Worm (Caenorhabditis elegans) whole organism, L1 larva: ENCODE results near the gene T04C12.7.
A peak's percentile ranks its signal among the peaks of the same experiment; 100 is the strongest.

Experiments
- C04F5.9 ChIP-seq: sonication (generic microtip); optimal IDR thresholded peaks from 2 replicates; lab custom pipeline; 2016; ENCODE audit warnings: missing genetic modification characterization, missing compliant biosample characterization
- C16A3.4 ChIP-seq: fragments of 150-350 bp; optimal IDR thresholded peaks from 2 replicates; lab custom pipeline; 2014; ENCODE audit warnings: missing biosample characterization, missing genetic modification characterization
- C34B4.2 ChIP-seq: sonication (generic microtip); optimal IDR thresholded peaks from 2 replicates; lab custom pipeline; 2017; ENCODE audit warnings: mild to moderate bottlenecking, missing genetic modification characterization, missing compliant biosample characterization
- F16B12.6 ChIP-seq: fragments of 150-350 bp; optimal IDR thresholded peaks from 2 replicates; lab custom pipeline; 2014; ENCODE audit warnings: missing biosample characterization, missing genetic modification characterization
- aha-1 ChIP-seq: fragments of 150-350 bp; optimal IDR thresholded peaks from 2 replicates; lab custom pipeline; 2014; ENCODE audit warnings: missing biosample characterization, missing genetic modification characterization
- alr-1 ChIP-seq: fragments of 200-800 bp; sonication (Bioruptor generic); optimal IDR thresholded peaks from 2 replicates; lab custom pipeline; 2018; ENCODE audit warnings: borderline replicate concordance, mild to moderate bottlenecking, missing genetic modification characterization, missing compliant biosample characterization
- aly-2 ChIP-seq: fragments of 150-350 bp; optimal IDR thresholded peaks from 2 replicates; lab custom pipeline; 2014; ENCODE audit warnings: missing biosample characterization, missing genetic modification characterization
- blmp-1 ChIP-seq: fragments of 150-350 bp; optimal IDR thresholded peaks from 2 replicates; lab custom pipeline; 2014; ENCODE audit warnings: missing biosample characterization, missing genetic modification characterization
- ceh-63 ChIP-seq: fragments of 200-800 bp; sonication (Bioruptor generic); optimal IDR thresholded peaks from 2 replicates; lab custom pipeline; 2018; ENCODE audit warnings: mild to moderate bottlenecking, missing genetic modification characterization, missing compliant biosample characterization
- ceh-8 ChIP-seq: fragments of 200-800 bp; sonication (Bioruptor generic); optimal IDR thresholded peaks from 2 replicates; lab custom pipeline; 2018; ENCODE audit warnings: mild to moderate bottlenecking, missing genetic modification characterization, moderate library complexity, missing compliant biosample characterization
- ceh-88 ChIP-seq: fragments of 200-800 bp; sonication (Bioruptor generic); IDR thresholded peaks from 2 replicates; pipeline ENCODE4 v1.3.6; 2022; ENCODE audit warnings: missing genetic modification characterization, missing compliant biosample characterization
- ceh-90 ChIP-seq: sonication (generic microtip); optimal IDR thresholded peaks from 2 replicates; lab custom pipeline; 2016; ENCODE audit warnings: missing genetic modification characterization, missing compliant biosample characterization
- ces-1 ChIP-seq: fragments of 150-350 bp; optimal IDR thresholded peaks from 2 replicates; lab custom pipeline; 2014; ENCODE audit warnings: missing biosample characterization, missing genetic modification reagents, missing genetic modification characterization
- dpl-1 ChIP-seq, 3 experiments: fragments of 150-350 bp in 2 of 3; sonication (generic microtip) in 1 of 3; optimal IDR thresholded peaks; 2 replicates each; lab custom pipeline; 2014 to 2017; ENCODE audit warnings: missing biosample characterization in 3 of 3, missing genetic modification characterization in 3 of 3, missing genetic modification reagents in 3 of 3
- dsc-1 ChIP-seq: sonication (generic microtip); optimal IDR thresholded peaks from 2 replicates; lab custom pipeline; 2016; ENCODE audit warnings: mild to moderate bottlenecking, missing genetic modification characterization, missing compliant biosample characterization
- ets-5 ChIP-seq: fragments of 200-800 bp; sonication (Bioruptor generic); IDR thresholded peaks from 2 replicates; pipeline ENCODE4 v1.3.6; 2022; ENCODE audit warnings: missing genetic modification characterization, missing compliant biosample characterization
- fkh-4 ChIP-seq: sonication (generic microtip); optimal IDR thresholded peaks from 2 replicates; lab custom pipeline; 2016; ENCODE audit warnings: missing compliant biosample characterization, missing genetic modification characterization, borderline replicate concordance
- fkh-8 ChIP-seq: sonication (generic microtip); optimal IDR thresholded peaks from 2 replicates; lab custom pipeline; 2016; ENCODE audit warnings: mild to moderate bottlenecking, missing genetic modification characterization, missing compliant biosample characterization
- grh-1 ChIP-seq: fragments of 200-800 bp; sonication (Bioruptor generic); IDR thresholded peaks from 2 replicates; pipeline ENCODE4 v1.3.6; 2022; ENCODE audit warnings: missing genetic modification reagents, missing genetic modification characterization, missing compliant biosample characterization
- hlh-17 ChIP-seq: fragments of 200-800 bp; sonication (Bioruptor generic); optimal IDR thresholded peaks from 2 replicates; lab custom pipeline; 2018; ENCODE audit warnings: missing genetic modification characterization, mild to moderate bottlenecking, missing compliant biosample characterization, moderate library complexity, borderline replicate concordance
- hlh-4 ChIP-seq: sonication (generic microtip); optimal IDR thresholded peaks from 2 replicates; lab custom pipeline; 2016; ENCODE audit warnings: mild to moderate bottlenecking, missing genetic modification characterization, missing compliant biosample characterization
- irx-1 ChIP-seq: sonication (generic microtip); optimal IDR thresholded peaks from 2 replicates; lab custom pipeline; 2016; ENCODE audit warnings: missing genetic modification characterization, missing compliant biosample characterization
- lin-13 ChIP-seq: fragments of 150-350 bp; optimal IDR thresholded peaks from 2 replicates; lab custom pipeline; 2014; ENCODE audit warnings: missing biosample characterization, missing genetic modification reagents, missing genetic modification characterization
- lin-14 ChIP-seq: fragments of 200-800 bp; sonication (Bioruptor generic); optimal IDR thresholded peaks from 2 replicates; lab custom pipeline; 2018; ENCODE audit warnings: mild to moderate bottlenecking, missing genetic modification characterization, moderate library complexity, missing compliant biosample characterization
- lsy-2 ChIP-seq, 2 experiments: fragments of 150-350 bp; optimal IDR thresholded peaks; 2 replicates each; lab custom pipeline; 2014; ENCODE audit warnings: missing biosample characterization in 2 of 2, missing genetic modification characterization in 2 of 2
- mab-9 ChIP-seq: fragments of 200-800 bp; sonication (Bioruptor generic); IDR thresholded peaks from 2 replicates; pipeline ENCODE4 v1.3.6; 2022; ENCODE audit warnings: missing genetic modification reagents, missing genetic modification characterization, missing compliant biosample characterization
- mdl-1 ChIP-seq, 2 experiments: fragments of 150-350 bp; optimal IDR thresholded peaks; 2 replicates each; lab custom pipeline; 2014 to 2017; ENCODE audit warnings: missing biosample characterization in 2 of 2, missing genetic modification characterization in 2 of 2, inconsistent platforms in 1 of 2
- nhr-11 ChIP-seq: fragments of 150-350 bp; optimal IDR thresholded peaks from 2 replicates; lab custom pipeline; 2014; ENCODE audit warnings: missing biosample characterization, missing genetic modification characterization
- nhr-19 ChIP-seq: fragments of 200-800 bp; sonication (Bioruptor generic); conservative IDR thresholded peaks from 2 replicates; pipeline ENCODE4 v1.3.6; 2022; ENCODE audit warnings: missing genetic modification characterization, missing compliant biosample characterization
- nhr-20 ChIP-seq: sonication (generic microtip); optimal IDR thresholded peaks from 2 replicates; lab custom pipeline; 2016; ENCODE audit warnings: mild to moderate bottlenecking, missing genetic modification characterization, missing compliant biosample characterization
- nhr-237 ChIP-seq: fragments of 150-350 bp; optimal IDR thresholded peaks from 2 replicates; lab custom pipeline; 2014; ENCODE audit warnings: missing biosample characterization, missing genetic modification characterization
- nhr-28 ChIP-seq: fragments of 150-350 bp; optimal IDR thresholded peaks from 2 replicates; lab custom pipeline; 2014; ENCODE audit warnings: missing biosample characterization, missing genetic modification characterization
- nhr-47 ChIP-seq: sonication (generic microtip); optimal IDR thresholded peaks from 2 replicates; lab custom pipeline; 2016; ENCODE audit warnings: mild to moderate bottlenecking, missing genetic modification characterization, moderate library complexity, missing compliant biosample characterization
- nhr-76 ChIP-seq: sonication (generic microtip); optimal IDR thresholded peaks from 2 replicates; lab custom pipeline; 2017; ENCODE audit warnings: missing biosample characterization, missing genetic modification characterization
- nhr-84 ChIP-seq: sonication (generic microtip); optimal IDR thresholded peaks from 2 replicates; lab custom pipeline; 2017; ENCODE audit warnings: missing biosample characterization, missing genetic modification characterization
- nhr-85 ChIP-seq: sonication (generic microtip); peaks from one replicate; lab custom pipeline; 2016; ENCODE audit warnings: missing genetic modification characterization, inconsistent platforms, missing compliant biosample characterization
- nhr-90 ChIP-seq: sonication (generic microtip); optimal IDR thresholded peaks from 2 replicates; lab custom pipeline; 2016; ENCODE audit warnings: mild to moderate bottlenecking, missing genetic modification characterization, missing compliant biosample characterization; ENCODE audit not compliant: poor library complexity
- pag-3 ChIP-seq: sonication (generic microtip); optimal IDR thresholded peaks from 2 replicates; lab custom pipeline; 2017; ENCODE audit warnings: missing genetic modification characterization, mild to moderate bottlenecking, missing compliant biosample characterization, antibody characterized with exemption, borderline replicate concordance; ENCODE audit not compliant: insufficient read depth
- pqm-1 ChIP-seq: sonication (generic microtip); optimal IDR thresholded peaks from 3 replicates; lab custom pipeline; 2017; ENCODE audit warnings: missing biosample characterization, missing genetic modification characterization
- rnt-1 ChIP-seq: sonication (generic microtip); optimal IDR thresholded peaks from 2 replicates; lab custom pipeline; 2016; ENCODE audit warnings: mild to moderate bottlenecking, missing genetic modification characterization, moderate library complexity, missing compliant biosample characterization
- skn-1 ChIP-seq: fragments of 150-350 bp; optimal IDR thresholded peaks from 2 replicates; lab custom pipeline; 2014; ENCODE audit warnings: missing biosample characterization, missing genetic modification characterization
- snpc-4 ChIP-seq: fragments of 150-350 bp; optimal IDR thresholded peaks from 2 replicates; lab custom pipeline; 2014; ENCODE audit warnings: missing biosample characterization, missing genetic modification characterization
- snu-23 ChIP-seq: sonication (generic microtip); optimal IDR thresholded peaks from 2 replicates; lab custom pipeline; 2016; ENCODE audit warnings: missing genetic modification characterization, missing compliant biosample characterization
- sox-4 ChIP-seq: sonication (generic microtip); optimal IDR thresholded peaks from 2 replicates; lab custom pipeline; 2016; ENCODE audit warnings: missing genetic modification characterization, missing compliant biosample characterization
- sup-37 ChIP-seq: fragments of 200-800 bp; sonication (Bioruptor generic); optimal IDR thresholded peaks from 2 replicates; lab custom pipeline; 2018; ENCODE audit warnings: mild to moderate bottlenecking, missing genetic modification characterization, missing compliant biosample characterization
- swsn-7 ChIP-seq: sonication (generic microtip); optimal IDR thresholded peaks from 2 replicates; lab custom pipeline; 2016; ENCODE audit warnings: missing genetic modification characterization, missing compliant biosample characterization
- tbx-2 ChIP-seq: sonication (generic microtip); optimal IDR thresholded peaks from 2 replicates; lab custom pipeline; 2016; ENCODE audit warnings: missing genetic modification characterization, missing compliant biosample characterization
- unc-30 ChIP-seq: sonication (generic microtip); optimal IDR thresholded peaks from 2 replicates; lab custom pipeline; 2017; ENCODE audit warnings: missing biosample characterization, missing genetic modification characterization
- unc-62 ChIP-seq: fragments of 150-350 bp; optimal IDR thresholded peaks from 2 replicates; lab custom pipeline; 2014; ENCODE audit warnings: missing biosample characterization, missing genetic modification reagents, missing genetic modification characterization
- unc-86 ChIP-seq: sonication (generic microtip); optimal IDR thresholded peaks from 2 replicates; lab custom pipeline; 2016; ENCODE audit warnings: missing genetic modification characterization, missing compliant biosample characterization
- zag-1 ChIP-seq: fragments of 150-350 bp; optimal IDR thresholded peaks from 2 replicates; lab custom pipeline; 2014; ENCODE audit warnings: missing biosample characterization, missing genetic modification characterization
- zip-4 ChIP-seq: fragments of 200-800 bp; sonication (Bioruptor generic); optimal IDR thresholded peaks from 2 replicates; lab custom pipeline; 2018; ENCODE audit warnings: mild to moderate bottlenecking, missing genetic modification characterization, moderate library complexity, missing compliant biosample characterization
- ztf-11 ChIP-seq, 2 experiments: sonication (generic microtip); optimal IDR thresholded peaks; 2 replicates each; lab custom pipeline; 2016 to 2017; ENCODE audit warnings: missing genetic modification characterization in 2 of 2, missing biosample characterization in 1 of 2, missing compliant biosample characterization in 1 of 2
- ztf-4 ChIP-seq: fragments of 150-350 bp; optimal IDR thresholded peaks from 2 replicates; lab custom pipeline; 2014; ENCODE audit warnings: missing biosample characterization, missing genetic modification characterization

T04C12.7 gene

DNA sequence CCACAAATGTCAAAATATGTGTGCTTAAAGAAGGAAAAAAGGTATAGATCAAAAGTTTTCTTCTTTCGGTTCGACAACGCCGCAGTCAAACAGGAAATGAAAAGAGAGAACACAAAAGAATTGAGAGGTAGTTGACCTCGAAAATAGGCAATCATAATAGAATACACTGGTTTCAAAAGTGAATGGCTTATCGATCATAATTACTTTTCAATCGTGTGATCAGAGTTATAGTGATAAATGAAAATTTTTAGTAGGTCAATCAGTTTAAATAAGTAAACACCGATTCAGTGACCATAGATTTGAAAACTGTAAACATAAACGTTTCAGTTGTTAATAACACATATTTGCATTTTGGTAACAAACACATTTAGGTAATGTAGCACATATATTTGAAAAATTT is 16.5 kb downstream of the T04C12.7 start:
- no peak for TF ChIP-seq aha-1 (tag; lab: Kevin White, UChicago)
- no peak for TF ChIP-seq hlh-4 (tag; lab: Kevin White, UChicago)
- TF ChIP-seq unc-86 (tag; lab: Kevin White, UChicago) = no peak
- TF ChIP-seq nhr-20 = peak; percentile 16
- no peak for TF ChIP-seq hlh-17 (GFP tag; lab: Kevin White, UChicago)
- TF ChIP-seq grh-1 = no peak
- no peak for TF ChIP-seq fkh-8 (tag; lab: Kevin White, UChicago)
- TF ChIP-seq zip-4 (GFP tag; lab: Kevin White, UChicago) = no peak
- peak; percentile 58 for TF ChIP-seq blmp-1 (tag; lab: Kevin White, UChicago)
- TF ChIP-seq ceh-63 (GFP tag; lab: Kevin White, UChicago) = no peak
- TF ChIP-seq F16B12.6 (tag; lab: Kevin White, UChicago) = no peak
- no peak for TF ChIP-seq nhr-90 (tag; lab: Kevin White, UChicago)
- TF ChIP-seq mdl-1 (tag; optimal IDR thresholded peaks at IDR 0.05; lab: Kevin White, UChicago) = no peak
- no peak for TF ChIP-seq unc-62 (GFP tag; lab: Kevin White, UChicago)
- no peak for TF ChIP-seq ceh-88 (GFP tag; lab: Robert Waterston, UW)
- TF ChIP-seq dpl-1 (GFP tag; optimal IDR thresholded peaks at IDR 0.05; lab: Kevin White, UChicago) = no peak
- TF ChIP-seq tbx-2 (tag; lab: Kevin White, UChicago) = no peak
- peak; percentile 20 for TF ChIP-seq C16A3.4 (tag; lab: Kevin White, UChicago)
- TF ChIP-seq zag-1 (tag; lab: Kevin White, UChicago) = no peak
- no peak for TF ChIP-seq nhr-28 (tag; lab: Kevin White, UChicago)
- TF ChIP-seq swsn-7 (tag; lab: Kevin White, UChicago) = no peak
- TF ChIP-seq pqm-1 (tag; lab: Kevin White, UChicago) = no peak
- TF ChIP-seq nhr-11 (tag; lab: Kevin White, UChicago) = no peak
- TF ChIP-seq alr-1 (tag; lab: Kevin White, UChicago) = no peak
- TF ChIP-seq sup-37 (GFP tag; lab: Kevin White, UChicago) = no peak
- no peak for TF ChIP-seq mab-9 (GFP tag; lab: Robert Waterston, UW)
- no peak for TF ChIP-seq C34B4.2 (tag; lab: Kevin White, UChicago)
- no peak for TF ChIP-seq nhr-237 (tag; lab: Kevin White, UChicago)
- no peak for TF ChIP-seq unc-30 (tag; lab: Kevin White, UChicago)
- no peak for TF ChIP-seq C04F5.9 (tag; lab: Kevin White, UChicago)
- TF ChIP-seq ces-1 (GFP tag; lab: Kevin White, UChicago) = no peak
- TF ChIP-seq nhr-84 = no peak
- TF ChIP-seq lin-14 (GFP tag; lab: Kevin White, UChicago) = peak; percentile 63
- no peak for TF ChIP-seq skn-1
- no peak for TF ChIP-seq dsc-1 (tag; lab: Kevin White, UChicago)
- TF ChIP-seq irx-1 (tag; lab: Kevin White, UChicago) = no peak
- no peak for TF ChIP-seq snu-23 (GFP tag; lab: Kevin White, UChicago)
- TF ChIP-seq pag-3 (tag; lab: Kevin White, UChicago) = no peak
- no peak for TF ChIP-seq ceh-90
- TF ChIP-seq nhr-85 (tag; lab: Kevin White, UChicago) = peak; percentile 73
- TF ChIP-seq ceh-8 (GFP tag; lab: Kevin White, UChicago) = no peak
- no peak for TF ChIP-seq lin-13
- TF ChIP-seq nhr-47 (tag; lab: Kevin White, UChicago) = no peak
- no peak for TF ChIP-seq ztf-11 (tag; optimal IDR thresholded peaks at IDR 0.05; lab: Kevin White, UChicago)
- TF ChIP-seq lsy-2 (tag; optimal IDR thresholded peaks at IDR 0.05; lab: Kevin White, UChicago) = no peak
- TF ChIP-seq ztf-4 (tag; lab: Kevin White, UChicago) = no peak
- TF ChIP-seq snpc-4 (tag; lab: Kevin White, UChicago) = no peak
- no peak for TF ChIP-seq ets-5 (GFP tag; lab: Robert Waterston, UW)
- no peak for TF ChIP-seq aly-2 (tag; lab: Kevin White, UChicago)
- no peak for TF ChIP-seq fkh-4 (tag; lab: Kevin White, UChicago)
- TF ChIP-seq nhr-76 (tag; lab: Kevin White, UChicago) = no peak
- no peak for TF ChIP-seq sox-4 (tag; lab: Kevin White, UChicago)
- TF ChIP-seq nhr-19 (GFP tag; lab: Robert Waterston, UW) = no peak
- TF ChIP-seq rnt-1 = no peak
